Worm (Caenorhabditis elegans): ENCODE measurements around the gene col-160.

DNA sequence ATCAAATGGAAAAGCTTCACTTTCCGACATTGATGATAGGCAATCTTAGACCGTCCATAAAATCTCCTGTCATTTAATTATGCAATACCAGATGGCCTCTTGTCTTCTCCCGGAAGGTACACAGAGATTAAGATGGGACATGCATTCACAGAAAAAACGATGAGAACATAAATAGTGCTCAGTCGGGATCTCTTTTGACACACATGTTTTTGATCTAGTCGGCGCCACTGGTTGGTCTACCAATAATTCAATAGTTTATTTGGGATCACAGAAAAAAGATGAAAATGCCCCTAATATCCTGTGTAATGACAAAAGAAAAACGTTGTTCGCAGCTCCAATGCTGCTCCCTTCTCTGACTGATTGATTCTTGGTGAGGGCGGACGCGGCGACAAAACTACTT, 40.9 kb downstream of the col-160 start:
- TF ChIP-seq nhr-237 (tag; optimal IDR thresholded peaks at IDR 0.05) = no peak
- no peak for TF ChIP-seq unc-62 (GFP tag; optimal IDR thresholded peaks at IDR 0.05)
- TF ChIP-seq snpc-4 (tag; optimal IDR thresholded peaks at IDR 0.05) = no peak
- no peak for TF ChIP-seq skn-1 (tag; optimal IDR thresholded peaks at IDR 0.05)
- no peak for TF ChIP-seq ceh-16 (tag; optimal IDR thresholded peaks at IDR 0.05)
- no peak for TF ChIP-seq nhr-6 (tag; optimal IDR thresholded peaks at IDR 0.05)
- no peak for TF ChIP-seq Y55F3AM.14 (GFP tag; optimal IDR thresholded peaks at IDR 0.05)
- no peak for TF ChIP-seq ceh-82 (tag; optimal IDR thresholded peaks at IDR 0.05)
- TF ChIP-seq lsy-2 (tag; optimal IDR thresholded peaks at IDR 0.05) = no peak
- TF ChIP-seq elt-1 (tag; optimal IDR thresholded peaks at IDR 0.05) = no peak
- TF ChIP-seq nhr-77 (tag; optimal IDR thresholded peaks at IDR 0.05) = no peak
- TF ChIP-seq elt-3 (tag; optimal IDR thresholded peaks at IDR 0.05) = no peak
- no peak for TF ChIP-seq F13H6.1 (tag; optimal IDR thresholded peaks at IDR 0.05)
- TF ChIP-seq dmd-4 (tag; optimal IDR thresholded peaks at IDR 0.05) = no peak
